Worm (Caenorhabditis elegans) whole organism, L2 larva: ENCODE measurements around the gene T26H8.4.

Source experiments
- lin-39 ChIP-seq: fragments of 150-350 bp; optimal IDR thresholded peaks from 2 replicates; lab custom pipeline; 2014; ENCODE audit warnings: missing biosample characterization, missing genetic modification reagents, missing genetic modification characterization
- nhr-77 ChIP-seq: fragments of 150-350 bp; optimal IDR thresholded peaks from 2 replicates; lab custom pipeline; 2014; ENCODE audit warnings: missing biosample characterization, missing genetic modification characterization
- unc-39 ChIP-seq: fragments of 150-350 bp; optimal IDR thresholded peaks from 2 replicates; lab custom pipeline; 2014; ENCODE audit warnings: missing biosample characterization, missing genetic modification characterization
- unc-62 ChIP-seq: fragments of 150-350 bp; optimal IDR thresholded peaks from 2 replicates; lab custom pipeline; 2014; ENCODE audit warnings: missing biosample characterization, missing genetic modification reagents, missing genetic modification characterization
- zag-1 ChIP-seq: fragments of 150-350 bp; optimal IDR thresholded peaks from 2 replicates; lab custom pipeline; 2014; ENCODE audit warnings: missing biosample characterization, missing genetic modification characterization
- ztf-4 ChIP-seq: fragments of 150-350 bp; optimal IDR thresholded peaks from 2 replicates; lab custom pipeline; 2014; ENCODE audit warnings: missing biosample characterization, missing genetic modification characterization

ce11 chrV:15272263-15272662 lies 34.4 kb downstream of the T26H8.4 start, which contains the start of gene T10H4.4:
- TF ChIP-seq zag-1 (tag; lab: Kevin White, UChicago) (no peak), unc-62 (no peak), unc-39 (tag; lab: Kevin White, UChicago) (no peak), lin-39 (tag; lab: Kevin White, UChicago) (no peak), ztf-4 (tag; lab: Kevin White, UChicago) (no peak), nhr-77 (tag; lab: Kevin White, UChicago) (no peak)
